Worm (Caenorhabditis elegans): ENCODE measurements around the gene C07A12.7.

DNA sequence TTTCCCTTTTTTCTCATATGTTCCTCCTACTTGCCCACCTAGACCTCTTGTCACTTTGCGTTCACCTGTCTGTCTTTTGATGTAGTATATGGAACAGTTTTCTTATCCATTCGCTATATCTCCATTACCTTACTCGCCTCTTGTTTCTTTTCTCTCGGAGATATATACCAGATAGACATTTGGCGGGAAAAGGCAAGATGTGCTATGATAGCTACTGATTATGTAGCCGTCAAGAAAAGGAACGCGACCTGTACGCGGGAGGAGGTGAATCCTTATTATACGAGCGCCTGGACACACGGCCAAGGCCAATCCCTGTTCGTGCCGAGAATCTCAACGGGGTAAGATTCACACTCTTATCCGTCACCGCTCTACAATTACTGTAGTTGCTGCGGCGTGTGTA, 31.1 kb upstream of the C07A12.7 start:
- TF ChIP-seq F23B12.7 (tag; optimal IDR thresholded peaks at IDR 0.05; ENCODE audit: insufficient read depth) (no peak), F10E7.11 (tag; optimal IDR thresholded peaks at IDR 0.05) (no peak), ztf-22 (GFP tag; optimal IDR thresholded peaks at IDR 0.05) (no peak), Y95B8A.8 (GFP tag; IDR thresholded peaks at IDR 0.05) (no peak)

All from whole organism, young adult.